Fruit fly (Drosophila melanogaster): Measurements from ENCODE around the gene CG34355.

The CG34355 gene

dm6 chr3R:23767417-23767853 lies 36.2 kb upstream of the CG34355 start, which contains the start of the genes CG10214 and CG10375 (continued):
- no peak for TF ChIP-seq CG8359 (GFP tag; optimal IDR thresholded peaks at IDR 0.05; ENCODE audit: borderline replicate concordance)
- TF ChIP-seq Awh (GFP tag; IDR thresholded peaks at IDR 0.05): peak; percentile 18; the same call in 1 of the 2 replicates
- peak; percentile 87 for TF ChIP-seq Hsf (GFP tag; optimal IDR thresholded peaks at IDR 0.05)
- TF ChIP-seq CG11456 (GFP tag; IDR thresholded peaks at IDR 0.05): no peak
- TF ChIP-seq ap (GFP tag; IDR thresholded peaks at IDR 0.05): no peak
- peak; percentile 44 for TF ChIP-seq nom (GFP tag; optimal IDR thresholded peaks at IDR 0.05)
- no peak for TF ChIP-seq hb (GFP tag; IDR thresholded peaks at IDR 0.05; ENCODE audit: partially characterized antibody)
- peak; percentile 48; the same call in 1 of the 2 replicates for TF ChIP-seq CG32772 (GFP tag; IDR thresholded peaks at IDR 0.05)
- 0 out of 3 replicates have a peak, but pooled peaks have one; percentile 36 for TF ChIP-seq CG2889 (GFP tag; IDR thresholded peaks at IDR 0.05)
- TF ChIP-seq CG14014 (GFP tag; IDR thresholded peaks at IDR 0.05): 0 out of 2 replicates have a peak, but pooled peaks have one; percentile 40
- peak; percentile 65 for TF ChIP-seq Mad (GFP tag; optimal IDR thresholded peaks at IDR 0.05)
- TF ChIP-seq abd-A (tag; optimal IDR thresholded peaks at IDR 0.05): no peak
- TF ChIP-seq gsb (GFP tag; IDR thresholded peaks at IDR 0.05): no peak
- no peak for TF ChIP-seq CG10565 (GFP tag; optimal IDR thresholded peaks at IDR 0.05)
- peak; percentile 64 for TF ChIP-seq CG10979 (tag; optimal IDR thresholded peaks at IDR 0.05)
- peak; percentile 69 for TF ChIP-seq CG9437 (GFP tag; optimal IDR thresholded peaks at IDR 0.05)
- TF ChIP-seq pb (GFP tag; optimal IDR thresholded peaks at IDR 0.05): peak; percentile 55
- TF ChIP-seq CG3065 (GFP tag; optimal IDR thresholded peaks at IDR 0.05): peak; percentile 54
- peak; percentile 72 for TF ChIP-seq CG3995 (GFP tag; optimal IDR thresholded peaks at IDR 0.05)
- TF ChIP-seq CG6813 (GFP tag; optimal IDR thresholded peaks at IDR 0.05): no peak
- TF ChIP-seq Atf-2 (GFP tag; optimal IDR thresholded peaks at IDR 0.05): peak; percentile 10
- peak; percentile 20 for TF ChIP-seq CG16815 (GFP tag; optimal IDR thresholded peaks at IDR 0.05)
- peak; percentile 50 for TF ChIP-seq gsb-n (tag; optimal IDR thresholded peaks at IDR 0.05)
- TF ChIP-seq ash1 (GFP tag; optimal IDR thresholded peaks at IDR 0.05): no peak
- TF ChIP-seq CG15479 (GFP tag; optimal IDR thresholded peaks at IDR 0.05): peak; percentile 8
- TF ChIP-seq CG6654 (GFP tag; optimal IDR thresholded peaks at IDR 0.05): no peak
- TF ChIP-seq tgo (GFP tag; IDR thresholded peaks at IDR 0.05): peak; percentile 61; the same call in 2 of the 3 replicates
- peak; percentile 49 for TF ChIP-seq CG1233 (GFP tag; optimal IDR thresholded peaks at IDR 0.05)
- peak; percentile 84 for TF ChIP-seq CG30403 (GFP tag; optimal IDR thresholded peaks at IDR 0.05)
- TF ChIP-seq Bteb2 (GFP tag; optimal IDR thresholded peaks at IDR 0.05): peak; percentile 76
- TF ChIP-seq CG10209 (GFP tag; optimal IDR thresholded peaks at IDR 0.05): peak; percentile 57
- TF ChIP-seq Nf-YB (GFP tag; optimal IDR thresholded peaks at IDR 0.05): peak; percentile 44
- peak; percentile 71 for TF ChIP-seq CG10462 (GFP tag; optimal IDR thresholded peaks at IDR 0.05)
- TF ChIP-seq CG18764 (GFP tag; optimal IDR thresholded peaks at IDR 0.05): peak; percentile 73
- TF ChIP-seq tll (GFP tag; optimal IDR thresholded peaks at IDR 0.05): peak in 1 of 2 experiments; percentile 14
- TF ChIP-seq sim (GFP tag; IDR thresholded peaks at IDR 0.05): no peak
- no peak for TF ChIP-seq tio (GFP tag; optimal IDR thresholded peaks at IDR 0.05)
- TF ChIP-seq Fer3 (tag; optimal IDR thresholded peaks at IDR 0.05): peak; percentile 67
- no peak for TF ChIP-seq CG1024 (GFP tag; IDR thresholded peaks at IDR 0.05)
- TF ChIP-seq dmrt99B (tag; optimal IDR thresholded peaks at IDR 0.05): peak; percentile 46
- TF ChIP-seq CG9797 (GFP tag; optimal IDR thresholded peaks at IDR 0.05): peak; percentile 98
- peak; percentile 64 for TF ChIP-seq dysf (GFP tag; IDR thresholded peaks at IDR 0.05)
- no peak for TF ChIP-seq Deaf1 (tag; optimal IDR thresholded peaks at IDR 0.05)
- peak; percentile 78 for TF ChIP-seq gem (tag; optimal IDR thresholded peaks at IDR 0.05)
- no peak for TF ChIP-seq Usf (GFP tag; optimal IDR thresholded peaks at IDR 0.05)
- TF ChIP-seq crol (GFP tag; IDR thresholded peaks at IDR 0.05): no peak
- TF ChIP-seq Rfx (GFP tag; IDR thresholded peaks at IDR 0.05): peak; percentile 75
- TF ChIP-seq Mrtf (GFP tag; IDR thresholded peaks at IDR 0.05): no peak
- peak; percentile 66 for TF ChIP-seq Bdp1 (GFP tag; optimal IDR thresholded peaks at IDR 0.05)
- peak; percentile 49 for TF ChIP-seq Sox100B (GFP tag; optimal IDR thresholded peaks at IDR 0.05)

All from whole organism, embryonic.